Fruit fly (Drosophila melanogaster) whole organism: ENCODE measurements around the gene CG1077.

Experiments
- CG8478 ChIP-seq: fragments of >200 bp; optimal IDR thresholded peaks from 2 replicates; lab custom pipeline; 2018; ENCODE audit warnings: inconsistent platforms
- Dll ChIP-seq: fragments of >200 bp; optimal IDR thresholded peaks from 2 replicates; lab custom pipeline; 2017
- EcR ChIP-seq, 2 experiments: fragments of >200 bp; optimal IDR thresholded peaks; 2 replicates each; lab custom pipeline; 2017; ENCODE audit warnings: missing biosample characterization in 2 of 2, missing genetic modification characterization in 2 of 2, missing genetic modification reagents in 2 of 2
- pan ChIP-seq: fragments of >200 bp; optimal IDR thresholded peaks from 2 replicates; lab custom pipeline; 2017
- psq ChIP-seq: fragments of >200 bp; optimal IDR thresholded peaks from 2 replicates; lab custom pipeline; 2017
- usp ChIP-seq: fragments of >200 bp; optimal IDR thresholded peaks from 2 replicates; lab custom pipeline; 2017; ENCODE audit warnings: missing biosample characterization, missing genetic modification characterization, mixed read lengths

The CG1077 gene

DNA sequence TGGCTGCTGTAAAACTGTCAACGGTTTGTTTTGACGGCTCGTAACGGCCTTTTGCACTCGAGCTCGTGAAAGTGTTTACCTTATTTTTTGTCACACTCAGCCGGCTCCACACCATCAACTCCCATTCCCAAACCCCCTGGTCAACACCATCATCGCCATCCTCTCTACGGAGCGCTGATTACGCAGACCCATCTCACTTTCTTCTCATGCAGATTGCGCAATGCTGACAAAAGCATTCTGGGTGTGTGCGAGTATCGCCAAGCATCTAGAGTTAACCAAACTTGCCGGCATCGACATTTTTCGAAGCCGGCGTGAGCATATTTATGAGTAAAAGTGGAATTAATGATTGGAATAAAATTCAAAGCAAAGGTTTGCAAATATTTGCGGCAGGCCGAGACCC, 29.1 kb downstream of the CG1077 start:
- TF ChIP-seq psq (lab: Kevin White, UChicago) (no peak), EcR (GFP tag; optimal IDR thresholded peaks at IDR 0.05; lab: Kevin White, UChicago) (no peak), pan (lab: Kevin White, UChicago) (no peak), Dll (lab: Kevin White, UChicago) (no peak), CG8478 (no peak), usp (GFP tag; lab: Kevin White, UChicago) (no peak)

DNA sequence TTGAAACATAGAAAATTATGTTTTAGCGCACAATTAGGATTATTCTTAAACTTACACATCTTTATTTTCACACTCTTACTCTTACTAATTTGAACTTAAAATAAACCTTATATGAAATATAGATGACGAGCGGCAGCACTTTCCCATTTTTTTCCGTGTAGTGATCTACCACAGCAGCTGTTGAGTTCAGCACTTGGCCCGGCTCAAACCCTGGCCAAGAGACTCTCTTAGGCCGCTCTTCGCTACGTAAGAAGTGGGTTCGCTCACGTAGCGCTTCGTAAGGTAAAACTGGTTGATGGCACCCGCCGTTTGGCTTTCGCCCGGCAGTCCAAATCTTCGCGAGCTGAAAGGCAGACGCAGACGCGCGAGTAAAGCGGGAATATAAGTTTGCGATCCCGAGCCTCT, 31.2 kb downstream of the CG1077 start, which contains the start of gene Osi24:
TSS of gene Osi24 (plus strand) at position 324 of the 405 bp plus-strand sequence.
- no peak for TF ChIP-seq CG8478
- TF ChIP-seq usp (GFP tag; lab: Kevin White, UChicago): no peak
- no peak for TF ChIP-seq Dll (lab: Kevin White, UChicago)
- no peak for TF ChIP-seq EcR (GFP tag; optimal IDR thresholded peaks at IDR 0.05; lab: Kevin White, UChicago)
- no peak for TF ChIP-seq pan (lab: Kevin White, UChicago)
- no peak for TF ChIP-seq psq (lab: Kevin White, UChicago)

DNA sequence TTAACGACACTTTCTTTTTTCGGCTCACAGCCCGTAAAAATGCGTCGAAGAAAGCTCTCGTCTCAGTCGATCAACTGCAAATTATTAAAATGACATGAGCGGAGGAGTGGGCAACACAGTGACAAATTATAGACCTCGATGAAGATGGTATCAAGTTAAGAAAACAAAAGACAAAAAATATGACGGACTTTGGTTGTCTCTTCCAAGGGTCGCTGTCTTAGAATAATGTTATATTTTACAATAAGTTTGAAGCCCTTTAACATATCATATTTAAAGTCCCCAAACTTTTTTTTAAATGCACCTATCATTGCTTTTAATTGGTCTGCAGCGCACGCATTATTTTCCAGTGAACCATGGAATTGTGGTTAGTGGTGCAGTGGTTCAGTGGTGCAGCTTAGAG, 32.4 kb downstream of the CG1077 start:
- TF ChIP-seq EcR (GFP tag; optimal IDR thresholded peaks at IDR 0.05; lab: Kevin White, UChicago) (no peak), Dll (lab: Kevin White, UChicago) (no peak), CG8478 (no peak), pan (lab: Kevin White, UChicago) (no peak), psq (lab: Kevin White, UChicago) (no peak), usp (GFP tag; lab: Kevin White, UChicago) (no peak)

DNA sequence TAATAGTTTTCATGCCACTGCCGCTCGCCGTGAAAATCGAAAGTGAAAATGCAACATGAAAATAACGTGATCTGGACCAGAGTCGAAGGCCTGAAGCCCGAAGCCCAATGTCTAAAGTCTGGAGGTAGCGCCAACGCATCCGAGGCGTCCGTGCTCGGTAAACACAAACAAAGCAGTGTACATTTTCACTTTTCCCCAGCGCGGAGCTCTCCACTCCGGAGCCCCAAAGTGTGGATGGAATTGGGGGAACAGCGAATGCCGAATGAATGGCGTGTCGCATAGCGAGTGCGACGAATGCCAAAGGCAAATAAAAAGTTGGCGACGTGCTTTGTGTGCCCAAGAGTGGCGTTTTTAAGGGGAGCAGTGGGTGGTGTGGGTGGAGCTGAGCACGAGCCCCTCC, 35.7 kb downstream of the CG1077 start:
- no peak for TF ChIP-seq usp (GFP tag; lab: Kevin White, UChicago)

DNA sequence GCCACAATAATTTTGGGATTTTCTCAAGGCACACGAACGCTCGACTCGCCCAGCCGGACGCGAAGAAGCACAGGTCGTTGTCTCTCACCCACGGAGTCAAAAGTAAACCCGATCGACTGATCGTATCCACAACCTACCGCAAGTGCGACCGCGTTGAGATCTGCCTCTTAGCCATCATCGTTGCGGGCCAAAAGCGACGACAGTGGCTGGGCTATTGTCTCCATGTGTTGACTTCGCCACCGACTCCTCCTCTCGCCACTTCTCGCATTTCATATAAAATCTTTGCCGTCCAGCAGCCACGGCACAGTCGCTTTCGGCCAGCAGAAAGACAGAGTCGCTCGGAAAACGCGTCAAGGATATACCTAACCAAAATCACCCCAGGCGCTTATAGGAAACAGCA, 41.8 kb downstream of the CG1077 start, which contains the start of gene Osi2:
TSS of gene Osi2 (plus strand) at position 301 of the 400 bp plus-strand sequence.
- no peak for TF ChIP-seq usp (GFP tag; lab: Kevin White, UChicago)
- TF ChIP-seq CG8478: no peak
- no peak for TF ChIP-seq psq (lab: Kevin White, UChicago)
- TF ChIP-seq EcR (GFP tag; optimal IDR thresholded peaks at IDR 0.05; lab: Kevin White, UChicago): no peak
- no peak for TF ChIP-seq Dll (lab: Kevin White, UChicago)
- TF ChIP-seq pan (lab: Kevin White, UChicago): no peak

- no peak for TF ChIP-seq usp (GFP tag; lab: Kevin White, UChicago)
- TF ChIP-seq pan (lab: Kevin White, UChicago): no peak
- TF ChIP-seq Dll (lab: Kevin White, UChicago): no peak
- no peak for TF ChIP-seq psq (lab: Kevin White, UChicago)
- TF ChIP-seq CG8478: no peak
- TF ChIP-seq EcR (GFP tag; optimal IDR thresholded peaks at IDR 0.05; lab: Kevin White, UChicago): no peak
Observed at dm6 chr3R:6210266-6211040, 43.2 kb downstream of the CG1077 start.

DNA sequence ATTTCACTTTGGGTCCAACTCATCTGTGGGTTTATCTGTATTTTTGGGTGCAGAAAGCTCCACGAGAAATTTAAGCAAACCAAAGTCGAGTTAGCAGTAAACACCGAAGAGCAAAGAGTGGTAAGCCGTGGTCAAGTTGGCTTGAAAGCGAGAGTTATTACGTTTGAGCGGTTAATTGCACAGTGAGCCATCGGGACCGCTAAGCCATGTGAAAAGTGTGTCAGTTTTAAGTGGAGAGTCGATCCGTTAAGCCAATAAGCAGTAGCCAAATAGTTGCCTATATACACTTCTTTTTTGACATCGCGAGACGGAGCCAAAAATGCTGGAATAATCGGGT, 43.7 kb downstream of the CG1077 start:
- no peak for TF ChIP-seq EcR (GFP tag; optimal IDR thresholded peaks at IDR 0.05; lab: Kevin White, UChicago)

DNA sequence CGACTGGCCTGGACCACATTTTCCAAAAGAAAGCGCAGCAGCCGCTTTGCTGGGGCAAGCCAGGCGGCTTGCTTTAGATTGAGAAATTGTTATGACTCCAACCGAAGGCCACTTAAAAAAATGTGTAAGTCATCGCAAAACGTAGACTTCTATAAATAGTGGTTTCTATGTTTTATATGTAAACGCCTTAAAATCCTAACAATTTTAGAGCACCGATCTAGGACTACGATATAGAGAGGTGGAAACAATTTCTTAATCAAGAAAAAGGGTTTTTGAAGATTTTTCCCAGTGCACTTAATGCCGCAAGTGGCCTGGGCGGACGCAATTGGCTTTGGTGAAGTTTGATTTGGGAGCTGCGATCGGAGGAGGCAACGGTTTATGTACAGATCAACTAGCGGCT, 46.9 kb downstream of the CG1077 start:
- TF ChIP-seq CG8478: no peak
- no peak for TF ChIP-seq usp (GFP tag; lab: Kevin White, UChicago)
- TF ChIP-seq EcR (GFP tag; optimal IDR thresholded peaks at IDR 0.05; lab: Kevin White, UChicago): no peak

DNA sequence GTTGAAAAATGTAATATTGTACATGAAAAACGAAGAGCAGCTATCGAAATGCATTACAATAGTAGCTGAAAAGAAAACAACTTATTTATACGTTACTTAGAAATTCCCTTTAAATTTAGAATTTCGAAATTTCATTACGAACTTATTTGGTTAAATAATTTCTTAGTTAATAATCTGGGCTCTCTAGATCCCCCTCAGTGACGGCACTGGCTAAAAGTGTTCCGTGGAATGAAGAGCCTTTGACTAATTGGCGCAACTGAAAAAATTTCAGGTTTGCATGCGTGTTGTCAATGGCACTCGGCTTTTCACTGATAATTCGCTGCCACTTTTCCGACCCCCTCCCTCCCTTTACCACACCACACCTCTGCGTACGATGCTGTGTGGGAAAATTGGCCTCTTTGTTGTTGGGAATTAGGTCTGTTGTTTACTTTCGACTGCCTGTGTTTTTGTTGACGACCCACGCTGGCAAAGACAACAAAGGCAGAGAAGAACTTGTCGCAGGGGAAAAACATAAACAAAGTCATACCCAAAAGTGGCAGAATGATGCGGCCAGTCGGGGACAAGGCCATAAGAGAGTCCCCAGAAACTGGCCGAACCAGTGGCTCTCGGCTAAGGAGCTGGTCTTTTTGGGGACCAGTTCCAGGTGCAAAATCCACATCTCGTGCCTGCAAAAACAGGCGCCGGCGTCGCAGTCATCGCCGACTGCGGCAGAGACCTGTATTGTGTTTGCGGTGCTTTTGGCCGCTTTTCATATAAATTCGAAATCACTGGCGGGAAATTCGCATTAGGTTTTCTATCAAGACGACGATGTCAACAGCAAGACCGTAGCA, 48.0 kb downstream of the CG1077 start, which contains the start of gene Osi3:
TSS of gene Osi3 (plus strand) at position 780 of the 830 bp plus-strand sequence.
- TF ChIP-seq psq (lab: Kevin White, UChicago): no peak
- no peak for TF ChIP-seq pan (lab: Kevin White, UChicago)
- TF ChIP-seq usp (GFP tag; lab: Kevin White, UChicago): no peak
- TF ChIP-seq EcR (GFP tag; optimal IDR thresholded peaks at IDR 0.05; lab: Kevin White, UChicago): no peak
- TF ChIP-seq CG8478: no peak
- TF ChIP-seq Dll (lab: Kevin White, UChicago): no peak
